Fruit fly (Drosophila melanogaster) whole organism, embryonic: Measurements from ENCODE around the gene Rrp46.
A peak's percentile ranks its signal among the peaks of the same experiment; 100 is the strongest.

Experiments
- Aef1 ChIP-seq: fragments of 200-800 bp; sonication (Bioruptor generic); IDR thresholded peaks from 3 replicates; pipeline ENCODE4 v1.3.6; 2022; ENCODE audit warnings: missing biosample characterization, missing genetic modification characterization
- Antp ChIP-seq: fragments of 200-800 bp; sonication (Bioruptor generic); optimal IDR thresholded peaks from 3 replicates; lab custom pipeline; 2016; ENCODE audit warnings: missing biosample characterization, missing genetic modification characterization
- Awh ChIP-seq: fragments of 200-800 bp; sonication (Bioruptor generic); IDR thresholded peaks from 2 replicates; pipeline ENCODE4, ENCODE4 v1.3.6; 2022; ENCODE audit warnings: missing biosample characterization, missing genetic modification characterization
- CG11085 ChIP-seq: fragments of 200-800 bp; sonication (Bioruptor generic); IDR thresholded peaks from 2 replicates; pipeline ENCODE4 v1.3.6; 2022; ENCODE audit warnings: missing biosample characterization, missing genetic modification characterization
- CG11093 ChIP-seq: fragments of 200-800 bp; sonication (Bioruptor generic); IDR thresholded peaks from 3 replicates; pipeline ENCODE4 v1.3.6; 2022; ENCODE audit warnings: missing biosample characterization, missing genetic modification characterization
- CG11247 ChIP-seq: fragments of 200-800 bp; sonication (Bioruptor generic); IDR thresholded peaks from 2 replicates; pipeline ENCODE4 v1.3.6; 2022; ENCODE audit warnings: missing biosample characterization, missing genetic modification characterization
- CG12219 ChIP-seq: fragments of 200-800 bp; sonication (Bioruptor generic); optimal IDR thresholded peaks from 3 replicates; lab custom pipeline; 2018; ENCODE audit warnings: missing biosample characterization, mild to moderate bottlenecking, missing genetic modification characterization
- CG12744 ChIP-seq: fragments of 200-800 bp; sonication (Bioruptor generic); optimal IDR thresholded peaks from 2 replicates; lab custom pipeline; 2016; ENCODE audit warnings: missing biosample characterization, missing genetic modification characterization
- CG13775 ChIP-seq: fragments of 200-800 bp; sonication (Bioruptor generic); optimal IDR thresholded peaks from 3 replicates; lab custom pipeline; 2017; ENCODE audit warnings: missing biosample characterization, mild to moderate bottlenecking, missing genetic modification characterization
- CG14441 ChIP-seq: fragments of 200-800 bp; sonication (Bioruptor generic); IDR thresholded peaks from 2 replicates; pipeline ENCODE4 v1.3.6; 2022; ENCODE audit warnings: missing biosample characterization, missing genetic modification characterization
- CG14965 ChIP-seq: fragments of 200-800 bp; sonication (Bioruptor generic); optimal IDR thresholded peaks from 2 replicates; lab custom pipeline; 2016; ENCODE audit warnings: missing biosample characterization, missing genetic modification characterization, borderline replicate concordance
- CG16779 ChIP-seq: fragments of 200-800 bp; sonication (Bioruptor generic); IDR thresholded peaks from 2 replicates; pipeline ENCODE4 v1.3.6; 2022; ENCODE audit warnings: missing biosample characterization, missing genetic modification characterization
- CG17912 ChIP-seq: fragments of 200-800 bp; sonication (Bioruptor generic); optimal IDR thresholded peaks from 2 replicates; lab custom pipeline; 2018; ENCODE audit warnings: missing biosample characterization, mild to moderate bottlenecking, missing genetic modification characterization
- CG18599 ChIP-seq: fragments of 200-800 bp; sonication (Bioruptor generic); optimal IDR thresholded peaks from 3 replicates; lab custom pipeline; 2017; ENCODE audit warnings: missing biosample characterization, missing genetic modification characterization, mild to moderate bottlenecking, moderate library complexity, missing genetic modification reagents
- CG2120 ChIP-seq: fragments of 200-800 bp; sonication (Bioruptor generic); optimal IDR thresholded peaks from 3 replicates; lab custom pipeline; 2016; ENCODE audit warnings: missing biosample characterization, missing genetic modification characterization
- CG30403 ChIP-seq: fragments of 200-800 bp; sonication (Bioruptor generic); optimal IDR thresholded peaks from 3 replicates; lab custom pipeline; 2016; ENCODE audit warnings: missing biosample characterization, missing genetic modification characterization
- CG32772 ChIP-seq: fragments of 200-800 bp; sonication (Bioruptor generic); IDR thresholded peaks from 2 replicates; pipeline ENCODE4 v1.3.6; 2022; ENCODE audit warnings: missing biosample characterization, missing genetic modification characterization
- CG3281 ChIP-seq: fragments of 200-800 bp; sonication (Bioruptor generic); optimal IDR thresholded peaks from 3 replicates; lab custom pipeline; 2017; ENCODE audit warnings: missing biosample characterization, mild to moderate bottlenecking, missing genetic modification characterization
- CG34376 ChIP-seq: fragments of 200-800 bp; sonication (Bioruptor generic); optimal IDR thresholded peaks from 2 replicates; lab custom pipeline; 2018; ENCODE audit warnings: missing biosample characterization, mild to moderate bottlenecking, missing genetic modification characterization
- CG43689 ChIP-seq: fragments of 200-800 bp; sonication (Bioruptor generic); IDR thresholded peaks from 2 replicates; pipeline ENCODE4 v1.3.6; 2022; ENCODE audit warnings: missing biosample characterization, missing genetic modification characterization
- CG8388 ChIP-seq: fragments of 200-800 bp; sonication (Bioruptor generic); optimal IDR thresholded peaks from 2 replicates; lab custom pipeline; 2019; ENCODE audit warnings: missing biosample characterization, mild to moderate bottlenecking, missing genetic modification characterization, moderate library complexity
- Dek ChIP-seq: fragments of 200-800 bp; sonication (Bioruptor generic); optimal IDR thresholded peaks from 3 replicates; lab custom pipeline; 2019; ENCODE audit warnings: missing biosample characterization, mild to moderate bottlenecking, missing genetic modification characterization, moderate library complexity
- E2f1 ChIP-seq: fragments of 200-800 bp; sonication (Bioruptor generic); IDR thresholded peaks from 2 replicates; pipeline ENCODE4 v1.3.6; 2022; ENCODE audit warnings: missing biosample characterization, missing genetic modification characterization
- Ets65A ChIP-seq: fragments of 200-800 bp; sonication (Bioruptor generic); peaks from one replicate; lab custom pipeline; 2016; ENCODE audit warnings: missing biosample characterization, missing genetic modification characterization
- Hey ChIP-seq: fragments of 200-800 bp; sonication (Bioruptor generic); optimal IDR thresholded peaks from 3 replicates; lab custom pipeline; 2018; ENCODE audit warnings: missing biosample characterization, mild to moderate bottlenecking, missing genetic modification characterization
- Mes4 ChIP-seq: fragments of 200-800 bp; sonication (Bioruptor generic); optimal IDR thresholded peaks from 2 replicates; lab custom pipeline; 2016; ENCODE audit warnings: missing biosample characterization, missing genetic modification characterization
- Myb ChIP-seq: fragments of 200-800 bp; sonication (Bioruptor generic); optimal IDR thresholded peaks from 2 replicates; lab custom pipeline; 2016; ENCODE audit warnings: missing biosample characterization, missing genetic modification characterization
- NFAT ChIP-seq: fragments of 200-800 bp; sonication (Bioruptor generic); IDR thresholded peaks from 2 replicates; pipeline ENCODE4 v1.3.6; 2022; ENCODE audit warnings: missing biosample characterization, missing genetic modification characterization
- Oaz ChIP-seq: fragments of 200-800 bp; sonication (Bioruptor generic); IDR thresholded peaks from 2 replicates; pipeline ENCODE4 v1.3.6; 2022; ENCODE audit warnings: missing biosample characterization, missing genetic modification characterization
- Ravus ChIP-seq: fragments of 200-800 bp; sonication (Bioruptor generic); IDR thresholded peaks from 2 replicates; pipeline ENCODE4 v1.3.6; 2022; ENCODE audit warnings: missing biosample characterization, missing genetic modification characterization
- Side ChIP-seq: fragments of 200-800 bp; sonication (Bioruptor generic); optimal IDR thresholded peaks from 2 replicates; lab custom pipeline; 2016; ENCODE audit warnings: missing biosample characterization, missing genetic modification characterization
- Spps ChIP-seq: fragments of 200-800 bp; sonication (Bioruptor generic); optimal IDR thresholded peaks from 2 replicates; lab custom pipeline; 2018; ENCODE audit warnings: missing biosample characterization, mild to moderate bottlenecking, missing genetic modification characterization
- Taf1 ChIP-seq: fragments of 200-800 bp; sonication (Bioruptor generic); IDR thresholded peaks from 2 replicates; pipeline ENCODE4 v1.3.6; 2022; ENCODE audit warnings: missing biosample characterization, missing genetic modification characterization
- Tbp ChIP-seq: fragments of >200 bp; optimal IDR thresholded peaks from 2 replicates; lab custom pipeline; 2018; ENCODE audit warnings: missing biosample characterization, missing genetic modification characterization
- al ChIP-seq: fragments of 200-800 bp; sonication (Bioruptor generic); IDR thresholded peaks from 2 replicates; pipeline ENCODE4 v1.3.6; 2022; ENCODE audit warnings: missing biosample characterization, missing genetic modification characterization
- cwo ChIP-seq: fragments of 200-800 bp; sonication (Bioruptor generic); optimal IDR thresholded peaks from 3 replicates; lab custom pipeline; 2017; ENCODE audit warnings: missing biosample characterization, missing genetic modification characterization, mild to moderate bottlenecking, moderate library complexity, missing genetic modification reagents
- dpn ChIP-seq, 2 experiments: fragments of 200-800 bp; sonication (Bioruptor generic); optimal IDR thresholded peaks; 3 replicates each; lab custom pipeline; 2016; ENCODE audit warnings: missing biosample characterization in 2 of 2, missing genetic modification characterization in 2 of 2
- ftz-f1 ChIP-seq: fragments of 200-800 bp; sonication (Bioruptor generic); optimal IDR thresholded peaks from 2 replicates; lab custom pipeline; 2016; ENCODE audit warnings: missing biosample characterization, missing genetic modification characterization
- gce ChIP-seq: fragments of 200-800 bp; sonication (Bioruptor generic); IDR thresholded peaks from 3 replicates; pipeline ENCODE4 v1.3.6; 2022; ENCODE audit warnings: missing biosample characterization, missing genetic modification characterization
- gfzf ChIP-seq: fragments of 200-800 bp; sonication (Bioruptor generic); optimal IDR thresholded peaks from 2 replicates; lab custom pipeline; 2016; ENCODE audit warnings: missing biosample characterization, mild to moderate bottlenecking, missing genetic modification characterization, moderate library complexity
- grau ChIP-seq: fragments of 200-800 bp; optimal IDR thresholded peaks from 3 replicates; lab custom pipeline; 2019; ENCODE audit warnings: missing biosample characterization, mild to moderate bottlenecking, missing genetic modification characterization, moderate library complexity
- gsb ChIP-seq: fragments of 200-800 bp; sonication (Bioruptor generic); IDR thresholded peaks from 2 replicates; pipeline ENCODE4 v1.3.6; 2022; ENCODE audit warnings: missing biosample characterization, missing genetic modification characterization
- lbe ChIP-seq: fragments of 200-800 bp; sonication (Bioruptor generic); optimal IDR thresholded peaks from 2 replicates; lab custom pipeline; 2016; ENCODE audit warnings: missing biosample characterization, mild to moderate bottlenecking, missing genetic modification characterization
- lilli ChIP-seq: fragments of 200-800 bp; sonication (Bioruptor generic); optimal IDR thresholded peaks from 3 replicates; lab custom pipeline; 2016; ENCODE audit warnings: missing biosample characterization, missing genetic modification characterization
- mam ChIP-seq: fragments of 200-800 bp; sonication (Bioruptor generic); optimal IDR thresholded peaks from 3 replicates; lab custom pipeline; 2016; ENCODE audit warnings: missing biosample characterization, missing genetic modification characterization
- mld ChIP-seq: fragments of 200-800 bp; sonication (Bioruptor generic); IDR thresholded peaks from 3 replicates; pipeline ENCODE4 v1.3.6; 2022; ENCODE audit warnings: missing biosample characterization, missing genetic modification characterization; ENCODE audit not compliant: partially characterized antibody
- psq ChIP-seq: fragments of 200-800 bp; sonication (Bioruptor generic); optimal IDR thresholded peaks from 2 replicates; lab custom pipeline; 2017; ENCODE audit warnings: missing biosample characterization, missing genetic modification characterization
- unpg ChIP-seq: fragments of 200-800 bp; sonication (Bioruptor generic); optimal IDR thresholded peaks from 3 replicates; lab custom pipeline; 2018; ENCODE audit warnings: missing biosample characterization, mild to moderate bottlenecking, missing genetic modification characterization, moderate library complexity
- zf30C ChIP-seq: fragments of 200-800 bp; sonication (Bioruptor generic); optimal IDR thresholded peaks from 3 replicates; lab custom pipeline; 2018; ENCODE audit warnings: missing biosample characterization, mild to moderate bottlenecking, missing genetic modification characterization
- zfh1 ChIP-seq: fragments of 200-800 bp; sonication (Bioruptor generic); IDR thresholded peaks from 3 replicates; pipeline ENCODE4 v1.3.6; 2022; ENCODE audit warnings: missing biosample characterization, missing genetic modification characterization

Rrp46 gene

DNA sequence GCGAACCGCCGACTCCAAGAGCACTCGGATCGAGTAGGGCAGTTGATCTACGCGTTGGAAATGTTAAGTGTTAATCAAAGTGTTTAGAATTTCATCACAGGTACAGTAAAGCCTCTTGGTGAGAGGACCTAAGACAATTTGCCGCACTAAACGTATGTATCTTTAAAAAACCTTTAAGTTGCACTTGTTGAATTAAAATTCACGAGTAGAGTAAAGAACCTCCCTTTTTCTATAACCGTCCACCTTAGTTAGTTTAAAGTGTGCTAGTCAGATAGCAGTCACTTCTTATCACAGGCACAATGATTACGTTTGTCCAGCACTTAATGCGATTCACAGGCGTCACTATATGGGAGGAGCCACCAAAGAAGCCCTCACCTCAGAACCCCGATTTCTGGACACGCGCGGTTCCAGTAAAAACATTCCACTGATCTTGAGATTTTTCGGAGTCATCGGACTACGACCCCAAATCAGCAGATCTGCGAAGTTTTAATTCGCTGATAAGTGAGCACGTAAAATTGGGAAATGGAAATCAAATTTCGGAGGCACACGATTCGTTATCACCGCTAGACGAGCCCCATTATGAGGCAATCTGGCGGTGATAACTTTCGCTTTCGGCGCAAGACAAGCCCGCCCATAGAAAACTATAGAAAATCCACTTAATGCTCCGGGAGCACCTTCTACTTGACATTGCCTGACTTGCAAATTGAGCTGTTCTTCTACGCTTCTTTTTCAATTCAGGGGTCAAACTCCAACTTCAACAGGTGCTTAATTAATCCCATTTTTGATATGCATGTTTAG, 1.1 kb upstream of the Rrp46 start:
- TF ChIP-seq NFAT (peak; percentile 53), Ravus (peak; percentile 15; the same call in 1 of the 2 replicates), CG12744 (no peak), CG30403 (GFP tag; lab: Kevin White, UChicago) (peak; percentile 9), Dek (peak; percentile 65), dpn (GFP tag; optimal IDR thresholded peaks at IDR 0.05; lab: Kevin White, UChicago) (peak in 1 of 2 experiments; percentile 60), CG11093 (GFP tag; lab: Robert Waterston, UW) (0 out of 3 replicates have a peak, but pooled peaks have one; percentile 21), Taf1 (GFP tag; lab: Robert Waterston, UW) (peak; percentile 84), Tbp (GFP tag; lab: Kevin White, UChicago) (no peak), CG2120 (peak; percentile 62), CG8388 (GFP tag; lab: Kevin White, UChicago) (no peak), Myb (GFP tag; lab: Kevin White, UChicago) (peak; percentile 27), Hey (tag; lab: Kevin White, UChicago) (peak; percentile 73), CG14965 (GFP tag; lab: Kevin White, UChicago) (no peak), cwo (GFP tag; lab: Kevin White, UChicago) (peak; percentile 91), psq (GFP tag; lab: Kevin White, UChicago) (no peak), Oaz (0 out of 2 replicates have a peak, but pooled peaks have one; percentile 19), Spps (tag; lab: Kevin White, UChicago) (no peak), CG12219 (GFP tag; lab: Kevin White, UChicago) (no peak), Aef1 (GFP tag; lab: Robert Waterston, UW) (peak; percentile 48), CG3281 (GFP tag; lab: Kevin White, UChicago) (peak; percentile 76), gfzf (no peak), CG11085 (peak; percentile 64; the same call in 1 of the 2 replicates), CG34376 (GFP tag; lab: Kevin White, UChicago) (peak; percentile 92), CG11247 (GFP tag; lab: Robert Waterston, UW) (peak; percentile 71), mld (no peak), mam (GFP tag; lab: Kevin White, UChicago) (peak; percentile 70), unpg (GFP tag; lab: Kevin White, UChicago) (no peak), E2f1 (GFP tag; lab: Robert Waterston, UW) (peak; percentile 60), CG16779 (GFP tag; lab: Robert Waterston, UW) (no peak; the same call in 1 of the 2 replicates), CG32772 (GFP tag; lab: Robert Waterston, UW) (peak; percentile 60), Awh (GFP tag; lab: Robert Waterston, UW) (peak; percentile 42; the same call in 1 of the 2 replicates), CG17912 (no peak), Side (GFP tag; lab: Kevin White, UChicago) (peak; percentile 37), lilli (GFP tag; lab: Kevin White, UChicago) (peak; percentile 29), CG18599 (GFP tag; lab: Kevin White, UChicago) (peak; percentile 90), gce (GFP tag; lab: Robert Waterston, UW) (peak; percentile 62; the same call in 1 of the 3 replicates), Ets65A (GFP tag; lab: Kevin White, UChicago) (peak; percentile 84), CG14441 (GFP tag; lab: Robert Waterston, UW) (peak; percentile 75), grau (tag; lab: Kevin White, UChicago) (peak; percentile 83), lbe (peak; percentile 74), zfh1 (GFP tag; lab: Robert Waterston, UW) (peak; percentile 57; the same call in 1 of the 3 replicates), zf30C (GFP tag; lab: Kevin White, UChicago) (no peak), gsb (GFP tag; lab: Robert Waterston, UW) (peak; percentile 69), ftz-f1 (GFP tag; lab: Kevin White, UChicago) (no peak), Antp (GFP tag; lab: Kevin White, UChicago) (peak; percentile 59), Mes4 (GFP tag; lab: Kevin White, UChicago) (no peak), al (GFP tag; lab: Robert Waterston, UW) (peak; percentile 64), CG13775 (GFP tag; lab: Kevin White, UChicago) (no peak), CG43689 (no peak)
